Worm (Caenorhabditis elegans) whole organism, early embryonic: Measurements from ENCODE around the gene T04C12.8.
"Not testable (repeated sequence)": the region's sequence is repeated elsewhere in the genome, so short reads cannot be mapped to it uniquely, and the experiment has no call there.

Source experiments
- B0310.2 ChIP-seq: sonication (generic microtip); optimal IDR thresholded peaks from 2 replicates; lab custom pipeline; 2016; ENCODE audit warnings: mild to moderate bottlenecking, missing genetic modification characterization, missing compliant biosample characterization
- F13C5.2 ChIP-seq: sonication (generic microtip); optimal IDR thresholded peaks from 2 replicates; lab custom pipeline; 2017; ENCODE audit warnings: mild to moderate bottlenecking, missing genetic modification characterization, inconsistent platforms, missing compliant biosample characterization
- aly-1 ChIP-seq: sonication (generic microtip); optimal IDR thresholded peaks from 2 replicates; lab custom pipeline; 2016; ENCODE audit warnings: missing genetic modification characterization, missing compliant biosample characterization
- ama-1 ChIP-seq: fragments of 150-350 bp; optimal IDR thresholded peaks from 2 replicates; lab custom pipeline; 2014
- ceh-13 ChIP-seq: fragments of 200-800 bp; sonication (Bioruptor generic); optimal IDR thresholded peaks from 2 replicates; lab custom pipeline; 2018; ENCODE audit warnings: mild to moderate bottlenecking, missing genetic modification characterization, missing compliant biosample characterization
- ceh-36 ChIP-seq: sonication (generic microtip); optimal IDR thresholded peaks from 2 replicates; lab custom pipeline; 2016; ENCODE audit warnings: missing genetic modification characterization, inconsistent platforms, missing compliant biosample characterization
- ets-7 ChIP-seq: sonication (generic microtip); optimal IDR thresholded peaks from 2 replicates; lab custom pipeline; 2016; ENCODE audit warnings: missing genotype, missing genetic modification characterization, missing compliant biosample characterization
- flt-1 ChIP-seq: fragments of 200-800 bp; sonication (Bioruptor generic); IDR thresholded peaks from 2 replicates; pipeline ENCODE4 v1.3.6; 2022; ENCODE audit warnings: missing genetic modification characterization, missing compliant biosample characterization
- hmbx-1 ChIP-seq: sonication (generic microtip); optimal IDR thresholded peaks from 2 replicates; lab custom pipeline; 2016; ENCODE audit warnings: mild to moderate bottlenecking, missing genetic modification characterization, missing compliant biosample characterization
- hmg-4 ChIP-seq: fragments of 200-800 bp; sonication (Bioruptor generic); optimal IDR thresholded peaks from 2 replicates; lab custom pipeline; 2018; ENCODE audit warnings: mild to moderate bottlenecking, missing genetic modification characterization, missing compliant biosample characterization
- hnd-1 ChIP-seq: sonication (generic microtip); optimal IDR thresholded peaks from 2 replicates; lab custom pipeline; 2016; ENCODE audit warnings: missing genetic modification characterization, missing compliant biosample characterization
- pes-1 ChIP-seq: fragments of 200-800 bp; sonication (Bioruptor generic); IDR thresholded peaks from 2 replicates; pipeline ENCODE4 v1.3.6; 2022; ENCODE audit warnings: missing genetic modification reagents, missing genetic modification characterization, missing compliant biosample characterization
- scrt-1 ChIP-seq: fragments of 200-800 bp; sonication (Bioruptor generic); IDR thresholded peaks from 2 replicates; pipeline ENCODE4 v1.3.6; 2022; ENCODE audit warnings: missing genetic modification characterization, missing compliant biosample characterization
- sea-1 ChIP-seq: fragments of 200-800 bp; sonication (Bioruptor generic); conservative IDR thresholded peaks from 2 replicates; pipeline ENCODE4 v1.3.6; 2022; ENCODE audit warnings: missing genetic modification characterization, missing compliant biosample characterization
- tbx-11 ChIP-seq: fragments of 200-800 bp; sonication (Bioruptor generic); IDR thresholded peaks from 2 replicates; pipeline ENCODE4 v1.3.6; 2022; ENCODE audit warnings: missing genetic modification characterization, missing compliant biosample characterization
- tbx-37 ChIP-seq: fragments of 200-800 bp; sonication (Bioruptor generic); conservative IDR thresholded peaks from 2 replicates; pipeline ENCODE4 v1.3.6; 2022; ENCODE audit warnings: missing genetic modification reagents, missing genetic modification characterization, missing compliant biosample characterization
- tra-4 ChIP-seq: sonication (generic microtip); optimal IDR thresholded peaks from 2 replicates; lab custom pipeline; 2017; ENCODE audit warnings: missing genetic modification characterization, missing compliant biosample characterization

T04C12.8 gene

DNA sequence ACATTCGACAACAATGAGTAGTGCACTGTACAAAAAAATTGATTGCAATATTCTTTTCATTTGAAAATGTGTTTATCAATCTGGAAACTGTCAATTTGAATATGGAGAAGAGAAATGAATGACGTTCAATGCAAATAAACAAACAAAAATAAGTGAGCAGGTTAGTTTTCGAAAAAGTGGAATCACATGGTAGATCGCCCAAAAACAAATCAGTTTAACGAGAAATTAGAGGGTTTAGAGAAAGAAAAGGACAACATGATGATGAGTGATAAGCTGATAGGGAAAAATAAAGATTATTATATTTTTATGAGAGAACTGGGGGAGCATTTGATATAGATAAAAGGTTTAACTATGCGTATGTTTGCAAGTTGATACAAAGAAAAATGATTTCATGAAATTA is at the start of gene T04C12.8:
T04C12.8 (minus strand) TSS at position 82 of the 400 bp plus-strand sequence.
- TF ChIP-seq hmg-4 (GFP tag; lab: Kevin White, UChicago) (no peak), tbx-37 (GFP tag; lab: Robert Waterston, UW) (no peak), B0310.2 (tag; lab: Kevin White, UChicago) (no peak), ceh-36 (tag; lab: Kevin White, UChicago) (no peak), sea-1 (GFP tag; lab: Robert Waterston, UW) (no peak), hmbx-1 (tag; lab: Kevin White, UChicago) (no peak), ets-7 (tag; lab: Kevin White, UChicago) (no peak), tbx-11 (GFP tag; lab: Robert Waterston, UW) (no peak)

DNA sequence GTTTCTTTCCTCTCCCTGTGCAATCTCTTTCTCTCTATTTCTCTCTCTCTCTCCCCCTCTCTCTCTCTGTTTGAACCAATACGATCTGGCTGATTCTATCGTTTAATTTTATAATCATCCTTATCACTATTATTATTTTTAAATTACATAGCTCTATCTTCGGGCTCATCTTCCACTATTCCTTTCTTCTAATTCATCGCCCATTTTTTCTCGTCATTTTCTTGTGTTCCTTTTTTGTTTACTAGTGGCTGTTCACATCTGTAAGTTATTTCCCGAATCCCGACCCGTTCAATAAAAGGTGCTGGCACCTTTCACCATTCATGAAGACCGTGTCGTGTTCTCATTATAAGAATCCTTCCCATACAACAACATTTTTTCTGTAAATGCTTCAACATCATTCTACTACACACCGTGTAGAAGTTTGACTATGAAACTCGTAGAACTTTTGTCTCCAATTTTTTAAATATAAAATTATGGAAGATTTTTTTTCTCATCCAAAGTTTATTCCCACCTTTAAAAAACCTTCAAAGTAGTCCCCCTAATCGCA is 49.1 kb upstream of the T04C12.8 start:
- no peak for TF ChIP-seq ceh-13

DNA sequence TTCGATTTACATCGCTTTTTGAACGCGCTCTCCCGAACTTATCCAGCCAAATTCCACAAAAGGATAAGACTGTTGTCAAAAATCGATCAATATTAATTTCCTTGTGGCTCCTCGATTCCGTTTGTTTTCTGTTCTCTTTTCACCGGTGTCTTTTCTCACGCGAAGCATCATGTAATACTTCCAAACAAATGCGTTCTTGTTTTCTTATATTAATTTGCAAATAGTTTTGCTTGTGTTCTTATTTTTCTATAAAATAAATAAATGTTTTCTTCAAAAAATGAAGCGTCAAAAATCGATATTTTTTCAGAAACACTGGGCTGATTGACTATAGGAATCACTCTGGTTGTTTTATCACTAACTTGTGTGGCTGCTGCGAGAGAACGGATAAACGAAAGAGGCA is 44.4 kb upstream of the T04C12.8 start, which contains the start of gene math-33:
math-33 (plus strand) TSS at position 301 of the 400 bp plus-strand sequence.
- TF ChIP-seq ama-1 (no peak), ceh-13 (no peak), pes-1 (GFP tag; lab: Robert Waterston, UW) (no peak), ets-7 (tag; lab: Kevin White, UChicago) (no peak), hmg-4 (GFP tag; lab: Kevin White, UChicago) (no peak), hnd-1 (tag; lab: Kevin White, UChicago) (no peak), flt-1 (GFP tag; lab: Robert Waterston, UW) (no peak), tbx-37 (GFP tag; lab: Robert Waterston, UW) (no peak), tra-4 (tag; lab: Kevin White, UChicago) (no peak), aly-1 (tag; lab: Kevin White, UChicago) (no peak), B0310.2 (tag; lab: Kevin White, UChicago) (no peak), scrt-1 (GFP tag; lab: Robert Waterston, UW) (no peak), ceh-36 (tag; lab: Kevin White, UChicago) (no peak), sea-1 (GFP tag; lab: Robert Waterston, UW) (no peak), F13C5.2 (tag; lab: Kevin White, UChicago) (no peak), tbx-11 (GFP tag; lab: Robert Waterston, UW) (no peak), hmbx-1 (tag; lab: Kevin White, UChicago) (no peak)

DNA sequence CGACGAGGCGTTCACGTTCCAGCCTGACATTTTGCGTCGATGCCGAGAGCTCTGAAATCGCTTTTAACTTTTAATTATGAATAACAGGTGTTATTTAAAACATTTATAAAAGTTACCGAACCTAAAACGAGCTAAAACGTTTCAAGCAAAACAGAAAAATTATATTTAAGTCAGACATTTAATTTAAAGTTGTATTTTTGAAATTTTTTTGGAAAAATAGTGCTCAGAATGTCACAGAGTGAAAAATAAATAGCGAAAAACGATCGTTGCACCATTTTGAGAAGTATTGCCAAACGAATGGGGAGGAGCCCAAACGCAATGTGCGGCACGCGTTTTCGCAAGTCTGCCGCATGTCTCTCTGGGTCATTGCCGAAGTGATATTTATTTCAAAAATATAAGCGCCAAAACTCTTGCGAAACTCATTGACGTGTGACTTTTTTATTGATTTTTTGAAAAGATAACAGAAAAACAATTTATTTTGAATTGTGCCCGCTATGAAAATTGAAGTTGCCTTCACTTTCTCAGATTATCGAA is 44.0 kb upstream of the T04C12.8 start, which contains the start of gene erfa-3:
erfa-3 (minus strand) TSS at position 51 of the 534 bp plus-strand sequence.
- TF ChIP-seq ets-7 (tag; lab: Kevin White, UChicago), result peak; percentile 53
- peak; percentile 60 for TF ChIP-seq ceh-13
- TF ChIP-seq ceh-36 (tag; lab: Kevin White, UChicago), result peak; percentile 51
- peak; percentile 56 for TF ChIP-seq hmg-4 (GFP tag; lab: Kevin White, UChicago)
- TF ChIP-seq aly-1 (tag; lab: Kevin White, UChicago), result peak; percentile 76
- TF ChIP-seq tbx-37 (GFP tag; lab: Robert Waterston, UW), result peak; percentile 61; the same call in 1 of the 2 replicates
- no peak for TF ChIP-seq ama-1
- peak; percentile 62 for TF ChIP-seq tra-4 (tag; lab: Kevin White, UChicago)
- TF ChIP-seq sea-1 (GFP tag; lab: Robert Waterston, UW), result peak; percentile 70; the same call in 1 of the 2 replicates
- peak; percentile 48 for TF ChIP-seq hmbx-1 (tag; lab: Kevin White, UChicago)
- TF ChIP-seq scrt-1 (GFP tag; lab: Robert Waterston, UW), result peak; percentile 51; the same call in 1 of the 2 replicates
- no peak for TF ChIP-seq B0310.2 (tag; lab: Kevin White, UChicago)
- peak; percentile 49; the same call in 1 of the 2 replicates for TF ChIP-seq flt-1 (GFP tag; lab: Robert Waterston, UW)
- TF ChIP-seq pes-1 (GFP tag; lab: Robert Waterston, UW), result no peak
- peak; percentile 74; the same call in 1 of the 2 replicates for TF ChIP-seq tbx-11 (GFP tag; lab: Robert Waterston, UW)
- TF ChIP-seq hnd-1 (tag; lab: Kevin White, UChicago), result peak; percentile 55
- TF ChIP-seq F13C5.2 (tag; lab: Kevin White, UChicago), result peak; percentile 91

DNA sequence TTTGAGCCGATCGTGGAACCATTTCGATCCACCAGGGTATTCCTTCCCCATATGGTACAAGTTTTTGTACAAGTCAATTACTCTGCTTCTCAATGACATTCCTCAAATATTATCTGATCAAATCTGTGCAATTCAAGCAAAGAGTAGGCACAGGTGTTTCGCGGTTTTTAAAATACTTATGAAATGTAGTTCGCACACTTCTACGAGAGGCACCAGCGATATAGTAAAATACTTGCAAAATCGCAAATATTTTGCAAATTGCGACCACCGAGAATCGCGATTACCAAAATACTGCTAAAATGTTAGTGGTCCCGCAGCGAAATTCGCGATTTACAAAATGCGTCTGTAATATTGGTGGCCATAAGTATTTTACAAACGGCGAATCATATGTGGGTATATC is 40.5 kb upstream of the T04C12.8 start, which contains the start of gene Y42A5A.5:
Y42A5A.5 (minus strand) TSS at position 101 of the 400 bp plus-strand sequence.
- TF ChIP-seq hnd-1 (tag; lab: Kevin White, UChicago); hmbx-1 (tag; lab: Kevin White, UChicago); pes-1 (GFP tag; lab: Robert Waterston, UW): not testable (repeated sequence)

DNA sequence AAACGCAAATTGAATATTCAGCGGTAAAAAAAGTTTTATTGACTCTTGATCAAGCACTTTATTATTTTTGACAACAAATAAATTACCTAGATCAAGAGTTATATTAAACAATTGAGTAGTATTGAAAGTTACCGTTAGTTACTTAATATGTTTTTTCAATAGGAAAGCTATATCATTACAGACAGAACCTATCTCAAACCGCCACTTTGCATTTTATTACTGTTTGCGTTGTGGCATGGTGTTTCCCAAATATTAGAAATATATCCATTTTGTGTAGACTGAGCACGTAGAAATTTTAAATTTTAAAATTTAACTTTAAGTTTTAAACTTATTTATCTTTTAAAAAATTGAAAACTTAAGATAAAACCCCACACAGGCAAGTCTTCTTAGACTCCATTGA is 35.2 kb upstream of the T04C12.8 start:
- TF ChIP-seq sea-1 (GFP tag; lab: Robert Waterston, UW), result no peak
- TF ChIP-seq tbx-37 (GFP tag; lab: Robert Waterston, UW), result no peak
- no peak for TF ChIP-seq hmbx-1 (tag; lab: Kevin White, UChicago)
- no peak for TF ChIP-seq pes-1 (GFP tag; lab: Robert Waterston, UW)
- no peak for TF ChIP-seq aly-1 (tag; lab: Kevin White, UChicago)
- TF ChIP-seq hmg-4 (GFP tag; lab: Kevin White, UChicago), result no peak
- TF ChIP-seq ets-7 (tag; lab: Kevin White, UChicago), result no peak
- TF ChIP-seq hnd-1 (tag; lab: Kevin White, UChicago), result no peak
- TF ChIP-seq ceh-36 (tag; lab: Kevin White, UChicago), result no peak
- TF ChIP-seq B0310.2 (tag; lab: Kevin White, UChicago), result no peak
- no peak for TF ChIP-seq F13C5.2 (tag; lab: Kevin White, UChicago)
- no peak for TF ChIP-seq ama-1
- TF ChIP-seq flt-1 (GFP tag; lab: Robert Waterston, UW), result no peak
- no peak for TF ChIP-seq ceh-13

DNA sequence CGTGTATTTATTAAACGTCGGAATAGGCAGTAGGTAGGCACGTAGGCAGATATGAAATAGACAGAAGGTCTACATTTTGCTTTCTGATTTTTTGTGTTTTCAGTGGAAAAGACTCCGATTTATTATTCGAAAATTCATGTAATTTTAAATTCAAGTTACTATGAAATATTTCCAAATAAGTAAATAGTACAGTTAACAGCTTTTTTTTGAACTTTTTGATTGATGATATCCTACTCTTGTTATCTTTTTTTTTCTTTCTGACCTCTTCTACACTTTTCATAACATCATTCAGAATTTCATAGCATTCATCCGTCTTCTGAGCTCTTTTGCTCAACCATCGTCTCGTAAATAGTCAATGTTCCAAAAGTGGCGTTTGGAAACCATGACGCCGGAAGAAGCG is 29.4 kb upstream of the T04C12.8 start, which contains the start of gene cdkl-1:
cdkl-1 (plus strand) TSS at position 301 of the 400 bp plus-strand sequence.
- TF ChIP-seq aly-1 (tag; lab: Kevin White, UChicago), result no peak
- no peak for TF ChIP-seq F13C5.2 (tag; lab: Kevin White, UChicago)
- no peak for TF ChIP-seq tra-4 (tag; lab: Kevin White, UChicago)
- no peak for TF ChIP-seq flt-1 (GFP tag; lab: Robert Waterston, UW)
